Worm (Caenorhabditis elegans): ENCODE results near the gene C08H9.16.

DNA sequence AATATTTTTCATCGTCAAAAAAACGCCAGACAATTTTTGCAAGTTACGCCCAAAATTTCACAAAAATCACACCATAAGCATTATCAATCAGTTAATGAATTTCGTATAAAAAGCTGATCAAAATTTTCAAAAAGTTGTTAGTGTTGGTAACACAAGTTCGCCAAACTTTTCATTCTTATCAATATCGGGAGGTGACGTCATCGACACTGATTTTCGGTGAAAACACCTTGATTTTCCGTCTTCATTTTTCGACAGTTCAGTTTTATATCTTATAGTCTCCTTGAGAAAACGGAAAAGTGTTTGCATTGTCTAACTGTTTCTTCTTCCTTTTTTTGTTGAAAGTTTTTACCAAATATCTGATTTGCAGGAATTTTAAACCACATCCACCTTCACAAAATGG lies 11.8 kb upstream of the C08H9.16 start, which contains the start of gene C08H9.15:
- no peak for TF ChIP-seq cog-1 (tag; optimal IDR thresholded peaks at IDR 0.05)
- TF ChIP-seq flt-1 (GFP tag; IDR thresholded peaks at IDR 0.05): no peak
- TF ChIP-seq ztf-29 (GFP tag; IDR thresholded peaks at IDR 0.05): no peak
- TF ChIP-seq ref-1 (GFP tag; conservative IDR thresholded peaks at IDR 0.05): no peak
- no peak for TF ChIP-seq med-1 (GFP tag; optimal IDR thresholded peaks at IDR 0.05; ENCODE audit: insufficient read depth)
- no peak for TF ChIP-seq T22C8.4 (GFP tag; IDR thresholded peaks at IDR 0.05)
- no peak for TF ChIP-seq tab-1 (GFP tag; IDR thresholded peaks at IDR 0.05)
- no peak for TF ChIP-seq ztf-23 (GFP tag; IDR thresholded peaks at IDR 0.05)
- no peak for TF ChIP-seq klf-2 (GFP tag; conservative IDR thresholded peaks at IDR 0.05)

Measured in whole organism, midembryonic.